Fruit fly (Drosophila melanogaster) whole organism, pupa: ENCODE measurements around the gene CG11504.

Experiments
- CG13204 ChIP-seq: fragments of 200-800 bp; sonication (Bioruptor generic); optimal IDR thresholded peaks from 2 replicates; lab custom pipeline; 2018; ENCODE audit warnings: missing biosample characterization, mild to moderate bottlenecking, missing genetic modification characterization, moderate library complexity
- CG14655 ChIP-seq: fragments of 200-800 bp; sonication (Bioruptor generic); optimal IDR thresholded peaks from 3 replicates; lab custom pipeline; 2017; ENCODE audit warnings: mild to moderate bottlenecking, missing biosample characterization, missing genetic modification reagents, missing genetic modification characterization
- CG15710 ChIP-seq: fragments of 200-800 bp; sonication (Bioruptor generic); optimal IDR thresholded peaks from 2 replicates; lab custom pipeline; 2018; ENCODE audit warnings: missing biosample characterization, mild to moderate bottlenecking, missing genetic modification characterization, moderate library complexity
- CG32121 ChIP-seq: fragments of 200-800 bp; sonication (Bioruptor generic); IDR thresholded peaks from 2 replicates; pipeline ENCODE4 v1.3.6; 2022; ENCODE audit warnings: missing biosample characterization, missing genetic modification characterization
- CG34367 ChIP-seq: fragments of 200-800 bp; sonication (Bioruptor generic); optimal IDR thresholded peaks from 2 replicates; lab custom pipeline; 2018; ENCODE audit warnings: missing biosample characterization, mild to moderate bottlenecking, missing genetic modification characterization
- CG8301 ChIP-seq: fragments of 200-800 bp; sonication (Bioruptor generic); optimal IDR thresholded peaks from 2 replicates; lab custom pipeline; 2018; ENCODE audit warnings: missing biosample characterization, mild to moderate bottlenecking, missing genetic modification characterization
- CG9948 ChIP-seq: fragments of 200-800 bp; sonication (Bioruptor generic); optimal IDR thresholded peaks from 2 replicates; lab custom pipeline; 2018; ENCODE audit warnings: missing biosample characterization, mild to moderate bottlenecking, missing genetic modification characterization, moderate library complexity
- D1 ChIP-seq: fragments of 200-800 bp; sonication (Bioruptor generic); optimal IDR thresholded peaks from 2 replicates; lab custom pipeline; 2018; ENCODE audit warnings: missing biosample characterization, mild to moderate bottlenecking, missing genetic modification characterization, moderate library complexity
- EcR ChIP-seq: fragments of 200-800 bp; sonication (Bioruptor generic); optimal IDR thresholded peaks from 3 replicates; lab custom pipeline; 2019; ENCODE audit warnings: missing biosample characterization, missing genetic modification characterization, mild to moderate bottlenecking, moderate library complexity, missing genetic modification reagents
- Ets98B ChIP-seq: fragments of 200-800 bp; sonication (Bioruptor generic); IDR thresholded peaks from 2 replicates; pipeline ENCODE4 v1.3.6; 2022; ENCODE audit warnings: missing biosample characterization, missing genetic modification characterization
- Snoo ChIP-seq: fragments of 200-800 bp; sonication (Bioruptor generic); optimal IDR thresholded peaks from 3 replicates; lab custom pipeline; 2017; ENCODE audit warnings: missing biosample characterization, mild to moderate bottlenecking, missing genetic modification characterization, inconsistent platforms
- fd96Ca ChIP-seq: fragments of 200-800 bp; sonication (Bioruptor generic); IDR thresholded peaks from 3 replicates; pipeline ENCODE4 v1.3.6; 2022; ENCODE audit warnings: missing biosample characterization, missing genetic modification characterization
- gl ChIP-seq: fragments of 200-800 bp; sonication (Bioruptor generic); optimal IDR thresholded peaks from 2 replicates; lab custom pipeline; 2018; ENCODE audit warnings: missing biosample characterization, mild to moderate bottlenecking, missing genetic modification characterization

- no peak for TF ChIP-seq EcR (GFP tag; lab: Kevin White, UChicago)
- no peak for TF ChIP-seq CG8301
- no peak for TF ChIP-seq fd96Ca (GFP tag; lab: Robert Waterston, UW)
- no peak for TF ChIP-seq gl (tag; lab: Kevin White, UChicago)
- no peak for TF ChIP-seq CG34367 (tag; lab: Kevin White, UChicago)
- TF ChIP-seq CG13204 (GFP tag; lab: Kevin White, UChicago) = no peak
- TF ChIP-seq CG14655 = no peak
- no peak for TF ChIP-seq D1
- TF ChIP-seq Snoo (tag; lab: Kevin White, UChicago) = no peak
- TF ChIP-seq CG32121 (GFP tag; lab: Robert Waterston, UW) = no peak
- TF ChIP-seq Ets98B (GFP tag; lab: Robert Waterston, UW) = peak; percentile 19; the same call in 1 of the 2 replicates
- no peak for TF ChIP-seq CG15710 (tag; lab: Kevin White, UChicago)
- no peak for TF ChIP-seq CG9948
These were observed at the start of gene CG11504, which contains the start of gene CG15525 for dm6 chr3R:29997607-29998236.
